Fruit fly (Drosophila melanogaster) whole organism, embryonic: Measurements from ENCODE around the gene CG7579.

Source experiments
- ATbp ChIP-seq: fragments of 200-800 bp; sonication (Bioruptor generic); optimal IDR thresholded peaks from 2 replicates; lab custom pipeline; 2017; ENCODE audit warnings: missing biosample characterization, mild to moderate bottlenecking, missing genetic modification characterization, missing genetic modification reagents
- Blimp-1 ChIP-seq: fragments of 200-800 bp; sonication (Bioruptor generic); optimal IDR thresholded peaks from 3 replicates; lab custom pipeline; 2018; ENCODE audit warnings: missing biosample characterization, missing genetic modification characterization, mild to moderate bottlenecking, moderate library complexity, missing genetic modification reagents
- CG12155 ChIP-seq: fragments of 200-800 bp; sonication (Bioruptor generic); optimal IDR thresholded peaks from 3 replicates; lab custom pipeline; 2016; ENCODE audit warnings: missing biosample characterization, missing genetic modification characterization
- CG17912 ChIP-seq: fragments of 200-800 bp; sonication (Bioruptor generic); optimal IDR thresholded peaks from 2 replicates; lab custom pipeline; 2018; ENCODE audit warnings: missing biosample characterization, mild to moderate bottlenecking, missing genetic modification characterization
- CG2875 ChIP-seq: fragments of 200-800 bp; sonication (Bioruptor generic); optimal IDR thresholded peaks from 2 replicates; lab custom pipeline; 2017; ENCODE audit warnings: missing biosample characterization, mild to moderate bottlenecking, missing genetic modification characterization, missing genetic modification reagents
- CG3163 ChIP-seq: fragments of 200-800 bp; sonication (Bioruptor generic); optimal IDR thresholded peaks from 3 replicates; lab custom pipeline; 2016; ENCODE audit warnings: missing biosample characterization, missing genetic modification characterization
- CG4730 ChIP-seq: fragments of 200-800 bp; sonication (Bioruptor generic); IDR thresholded peaks from 2 replicates; pipeline ENCODE4 v1.3.6; 2022; ENCODE audit warnings: missing biosample characterization, missing genetic modification characterization
- E2f1 ChIP-seq: fragments of 200-800 bp; sonication (Bioruptor generic); IDR thresholded peaks from 2 replicates; pipeline ENCODE4 v1.3.6; 2022; ENCODE audit warnings: missing biosample characterization, missing genetic modification characterization
- MBD-R2 ChIP-seq: fragments of 200-800 bp; sonication (Bioruptor generic); IDR thresholded peaks from 2 replicates; pipeline ENCODE4 v1.3.6; 2022; ENCODE audit warnings: missing biosample characterization, missing genetic modification characterization
- Sox102F ChIP-seq: fragments of 200-800 bp; sonication (Bioruptor generic); optimal IDR thresholded peaks from 2 replicates; lab custom pipeline; 2018; ENCODE audit warnings: missing biosample characterization, mild to moderate bottlenecking, missing genetic modification characterization, moderate library complexity
- ewg ChIP-seq: fragments of 200-800 bp; sonication (Bioruptor generic); optimal IDR thresholded peaks from 3 replicates; lab custom pipeline; 2017; ENCODE audit warnings: mild to moderate bottlenecking, missing biosample characterization, missing genetic modification reagents, missing genetic modification characterization
- gfzf ChIP-seq: fragments of 200-800 bp; sonication (Bioruptor generic); optimal IDR thresholded peaks from 2 replicates; lab custom pipeline; 2016; ENCODE audit warnings: missing biosample characterization, mild to moderate bottlenecking, missing genetic modification characterization, moderate library complexity
- grn ChIP-seq: fragments of 200-800 bp; sonication (Bioruptor generic); optimal IDR thresholded peaks from 3 replicates; lab custom pipeline; 2017; ENCODE audit warnings: missing biosample characterization, missing genetic modification characterization
- pfk ChIP-seq: fragments of 200-800 bp; sonication (Bioruptor generic); optimal IDR thresholded peaks from 2 replicates; lab custom pipeline; 2018; ENCODE audit warnings: missing biosample characterization, mild to moderate bottlenecking, missing genetic modification characterization, moderate library complexity

- TF ChIP-seq CG4730 (GFP tag; lab: Robert Waterston, UW) (no peak), gfzf (GFP tag; lab: Kevin White, UChicago) (no peak), ewg (GFP tag; lab: Kevin White, UChicago) (no peak), grn (GFP tag; lab: Kevin White, UChicago) (peak; percentile 61), CG17912 (no peak), ATbp (GFP tag; lab: Kevin White, UChicago) (no peak), CG2875 (GFP tag; lab: Kevin White, UChicago) (no peak), CG3163 (GFP tag; lab: Kevin White, UChicago) (no peak), CG12155 (GFP tag; lab: Kevin White, UChicago) (no peak), MBD-R2 (GFP tag; lab: Robert Waterston, UW) (no peak), Sox102F (GFP tag; lab: Kevin White, UChicago) (no peak), E2f1 (no peak), pfk (GFP tag; lab: Kevin White, UChicago) (no peak), Blimp-1 (GFP tag; lab: Kevin White, UChicago) (peak; percentile 72)
Measured at dm6 chr3L:15706199-15706598, 23.0 kb upstream of the CG7579 start.
